Worm (Caenorhabditis elegans) whole organism, early embryonic: Measurements from ENCODE around the gene C16C8.14.

Source experiments
- B0310.2 ChIP-seq: sonication (generic microtip); optimal IDR thresholded peaks from 2 replicates; lab custom pipeline; 2016; ENCODE audit warnings: mild to moderate bottlenecking, missing genetic modification characterization, missing compliant biosample characterization
- F13C5.2 ChIP-seq: sonication (generic microtip); optimal IDR thresholded peaks from 2 replicates; lab custom pipeline; 2017; ENCODE audit warnings: mild to moderate bottlenecking, missing genetic modification characterization, inconsistent platforms, missing compliant biosample characterization
- aly-1 ChIP-seq: sonication (generic microtip); optimal IDR thresholded peaks from 2 replicates; lab custom pipeline; 2016; ENCODE audit warnings: missing genetic modification characterization, missing compliant biosample characterization
- ama-1 ChIP-seq: fragments of 150-350 bp; optimal IDR thresholded peaks from 2 replicates; lab custom pipeline; 2014
- ceh-13 ChIP-seq: fragments of 200-800 bp; sonication (Bioruptor generic); optimal IDR thresholded peaks from 2 replicates; lab custom pipeline; 2018; ENCODE audit warnings: mild to moderate bottlenecking, missing genetic modification characterization, missing compliant biosample characterization
- ceh-36 ChIP-seq: sonication (generic microtip); optimal IDR thresholded peaks from 2 replicates; lab custom pipeline; 2016; ENCODE audit warnings: missing genetic modification characterization, inconsistent platforms, missing compliant biosample characterization
- ets-7 ChIP-seq: sonication (generic microtip); optimal IDR thresholded peaks from 2 replicates; lab custom pipeline; 2016; ENCODE audit warnings: missing genotype, missing genetic modification characterization, missing compliant biosample characterization
- flt-1 ChIP-seq: fragments of 200-800 bp; sonication (Bioruptor generic); IDR thresholded peaks from 2 replicates; pipeline ENCODE4 v1.3.6; 2022; ENCODE audit warnings: missing genetic modification characterization, missing compliant biosample characterization
- hmbx-1 ChIP-seq: sonication (generic microtip); optimal IDR thresholded peaks from 2 replicates; lab custom pipeline; 2016; ENCODE audit warnings: mild to moderate bottlenecking, missing genetic modification characterization, missing compliant biosample characterization
- hmg-4 ChIP-seq: fragments of 200-800 bp; sonication (Bioruptor generic); optimal IDR thresholded peaks from 2 replicates; lab custom pipeline; 2018; ENCODE audit warnings: mild to moderate bottlenecking, missing genetic modification characterization, missing compliant biosample characterization
- hnd-1 ChIP-seq: sonication (generic microtip); optimal IDR thresholded peaks from 2 replicates; lab custom pipeline; 2016; ENCODE audit warnings: missing genetic modification characterization, missing compliant biosample characterization
- pes-1 ChIP-seq: fragments of 200-800 bp; sonication (Bioruptor generic); IDR thresholded peaks from 2 replicates; pipeline ENCODE4 v1.3.6; 2022; ENCODE audit warnings: missing genetic modification reagents, missing genetic modification characterization, missing compliant biosample characterization
- scrt-1 ChIP-seq: fragments of 200-800 bp; sonication (Bioruptor generic); IDR thresholded peaks from 2 replicates; pipeline ENCODE4 v1.3.6; 2022; ENCODE audit warnings: missing genetic modification characterization, missing compliant biosample characterization
- sea-1 ChIP-seq: fragments of 200-800 bp; sonication (Bioruptor generic); conservative IDR thresholded peaks from 2 replicates; pipeline ENCODE4 v1.3.6; 2022; ENCODE audit warnings: missing genetic modification characterization, missing compliant biosample characterization
- tbx-11 ChIP-seq: fragments of 200-800 bp; sonication (Bioruptor generic); IDR thresholded peaks from 2 replicates; pipeline ENCODE4 v1.3.6; 2022; ENCODE audit warnings: missing genetic modification characterization, missing compliant biosample characterization
- tbx-37 ChIP-seq: fragments of 200-800 bp; sonication (Bioruptor generic); conservative IDR thresholded peaks from 2 replicates; pipeline ENCODE4 v1.3.6; 2022; ENCODE audit warnings: missing genetic modification reagents, missing genetic modification characterization, missing compliant biosample characterization
- tra-4 ChIP-seq: sonication (generic microtip); optimal IDR thresholded peaks from 2 replicates; lab custom pipeline; 2017; ENCODE audit warnings: missing genetic modification characterization, missing compliant biosample characterization

The C16C8.14 gene

DNA sequence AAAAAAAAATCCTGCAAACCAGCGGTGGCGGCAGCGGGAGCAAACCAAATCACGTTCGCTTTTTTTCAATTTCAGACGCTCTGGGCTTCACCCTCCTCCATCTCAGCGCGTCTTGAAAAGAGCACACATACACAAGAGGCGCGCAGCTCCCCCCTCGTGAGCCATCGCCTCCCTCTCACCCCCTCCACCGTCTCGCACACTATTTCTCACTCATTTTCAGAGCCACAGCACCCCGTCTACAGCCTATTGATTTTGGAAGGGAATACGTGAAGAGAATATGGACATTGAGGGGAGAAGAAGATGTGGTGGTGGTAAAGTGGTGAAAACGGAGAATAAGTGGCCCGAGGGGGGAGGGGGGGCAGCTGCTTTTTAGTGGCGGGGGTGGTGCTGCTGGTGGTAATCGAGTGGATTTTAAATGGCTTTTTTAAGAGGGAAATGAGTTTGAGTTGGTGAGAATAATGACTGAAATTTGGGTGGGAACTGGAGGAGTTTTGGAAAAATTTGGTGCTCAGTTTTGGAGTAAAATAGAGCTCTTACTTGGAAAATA, 21.4 kb upstream of the C16C8.14 start:
- no peak for TF ChIP-seq ets-7 (tag; lab: Kevin White, UChicago)
- no peak for TF ChIP-seq flt-1 (GFP tag; lab: Robert Waterston, UW)
- TF ChIP-seq sea-1 (GFP tag; lab: Robert Waterston, UW), result no peak
- TF ChIP-seq hmg-4, result no peak
- no peak for TF ChIP-seq tbx-37
- TF ChIP-seq tbx-11 (GFP tag; lab: Robert Waterston, UW), result no peak
- TF ChIP-seq pes-1 (GFP tag; lab: Robert Waterston, UW), result no peak
- TF ChIP-seq F13C5.2 (tag; lab: Kevin White, UChicago), result no peak
- TF ChIP-seq hnd-1 (tag; lab: Kevin White, UChicago), result no peak
- TF ChIP-seq ceh-13 (GFP tag; lab: Kevin White, UChicago), result no peak
- TF ChIP-seq hmbx-1 (tag; lab: Kevin White, UChicago), result no peak
- TF ChIP-seq scrt-1 (GFP tag; lab: Robert Waterston, UW), result no peak
- TF ChIP-seq ceh-36 (tag; lab: Kevin White, UChicago), result no peak
- TF ChIP-seq tra-4 (tag; lab: Kevin White, UChicago), result no peak
- no peak for TF ChIP-seq ama-1 (lab: Kevin White, UChicago)
- TF ChIP-seq aly-1 (tag; lab: Kevin White, UChicago), result no peak
- no peak for TF ChIP-seq B0310.2 (tag; lab: Kevin White, UChicago)

DNA sequence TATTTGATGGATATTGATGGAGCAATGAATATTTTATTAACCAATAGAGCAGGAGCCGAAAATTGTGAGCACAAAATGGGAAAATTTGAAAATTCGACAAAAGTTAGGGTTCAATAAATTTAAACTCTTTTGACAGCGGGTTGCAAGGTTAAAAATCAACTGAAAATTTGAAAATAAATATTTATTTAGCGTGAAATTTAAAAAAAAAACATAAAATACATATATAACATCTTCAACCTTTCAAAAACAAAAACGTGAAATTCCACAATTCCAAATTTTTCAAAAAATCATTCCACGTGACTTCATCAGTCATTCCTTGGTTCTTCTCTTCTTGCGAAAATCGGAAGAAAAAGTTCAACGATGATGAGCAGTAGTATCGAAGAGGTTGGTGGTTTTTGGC, 20.2 kb upstream of the C16C8.14 start, which contains the start of gene C16C8.18:
C16C8.18 (plus strand) TSS at position 301 of the 400 bp plus-strand sequence.
- no peak for TF ChIP-seq hmg-4
- TF ChIP-seq tbx-11 (GFP tag; lab: Robert Waterston, UW), result no peak
- TF ChIP-seq tbx-37, result no peak
- no peak for TF ChIP-seq ceh-36 (tag; lab: Kevin White, UChicago)
- TF ChIP-seq ama-1 (lab: Kevin White, UChicago), result no peak
- TF ChIP-seq ets-7 (tag; lab: Kevin White, UChicago), result no peak
- no peak for TF ChIP-seq flt-1 (GFP tag; lab: Robert Waterston, UW)
- no peak for TF ChIP-seq hmbx-1 (tag; lab: Kevin White, UChicago)
- no peak for TF ChIP-seq sea-1 (GFP tag; lab: Robert Waterston, UW)
- TF ChIP-seq B0310.2 (tag; lab: Kevin White, UChicago), result no peak
- no peak for TF ChIP-seq tra-4 (tag; lab: Kevin White, UChicago)
- TF ChIP-seq ceh-13 (GFP tag; lab: Kevin White, UChicago), result no peak
- no peak for TF ChIP-seq aly-1 (tag; lab: Kevin White, UChicago)
- no peak for TF ChIP-seq F13C5.2 (tag; lab: Kevin White, UChicago)
- no peak for TF ChIP-seq pes-1 (GFP tag; lab: Robert Waterston, UW)
- TF ChIP-seq scrt-1 (GFP tag; lab: Robert Waterston, UW), result no peak
- TF ChIP-seq hnd-1 (tag; lab: Kevin White, UChicago), result no peak

DNA sequence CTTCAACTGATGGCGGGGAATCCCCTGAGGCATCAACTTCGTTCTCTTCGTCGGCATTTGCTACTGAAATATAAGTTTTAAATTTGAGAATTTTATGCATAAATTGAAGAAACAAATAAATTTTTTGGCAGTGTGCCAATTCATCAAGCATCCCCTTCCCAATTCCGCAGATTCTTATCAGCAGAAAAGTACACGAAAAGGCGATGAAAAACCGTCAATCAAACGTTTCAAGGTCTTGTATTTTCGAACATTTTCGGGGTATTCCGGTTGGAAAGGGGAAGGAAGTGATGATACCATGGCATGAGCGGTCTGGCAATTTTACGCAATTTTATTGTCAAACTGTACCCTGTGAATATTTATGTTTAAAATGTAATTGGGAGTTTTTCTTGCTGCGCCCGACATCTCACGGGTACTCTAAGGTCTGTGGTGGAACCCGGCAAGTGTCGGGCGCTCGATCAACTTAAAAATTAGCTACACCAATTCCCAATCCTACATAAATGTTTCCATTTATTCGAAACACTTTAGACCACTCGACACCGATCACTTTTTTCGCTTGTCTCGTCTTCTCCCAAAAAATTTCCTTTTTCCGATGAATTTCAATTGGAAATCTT, 14.6 kb upstream of the C16C8.14 start:
- TF ChIP-seq ets-7 (tag; lab: Kevin White, UChicago) (no peak), hnd-1 (tag; lab: Kevin White, UChicago) (no peak), tbx-37 (no peak), hmg-4 (no peak), ceh-36 (tag; lab: Kevin White, UChicago) (no peak), scrt-1 (GFP tag; lab: Robert Waterston, UW) (no peak), F13C5.2 (tag; lab: Kevin White, UChicago) (no peak), hmbx-1 (tag; lab: Kevin White, UChicago) (no peak), flt-1 (GFP tag; lab: Robert Waterston, UW) (no peak), sea-1 (GFP tag; lab: Robert Waterston, UW) (no peak)

DNA sequence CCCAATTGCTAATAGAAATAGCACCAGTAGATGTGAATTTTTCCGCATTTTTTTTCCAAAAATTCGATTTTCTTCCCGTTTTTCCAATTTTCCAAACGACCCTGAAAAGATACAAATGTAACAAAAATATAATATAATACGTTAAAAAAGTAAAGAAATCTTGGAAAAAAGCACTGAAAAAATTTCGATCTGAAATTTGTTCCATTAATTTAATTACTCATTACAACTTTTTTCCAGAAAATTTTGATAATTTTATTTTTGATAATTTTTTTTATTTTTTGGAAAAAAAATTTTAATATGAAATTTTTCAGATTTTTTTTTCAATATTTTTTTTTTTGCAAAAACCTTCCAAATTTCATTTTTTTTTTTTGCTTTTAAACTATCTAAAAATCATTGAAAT, 13.2 kb upstream of the C16C8.14 start, which contains the start of gene skpo-2:
skpo-2 (minus strand) TSS at position 101 of the 400 bp plus-strand sequence.
- TF ChIP-seq tbx-11 (GFP tag; lab: Robert Waterston, UW), result no peak

DNA sequence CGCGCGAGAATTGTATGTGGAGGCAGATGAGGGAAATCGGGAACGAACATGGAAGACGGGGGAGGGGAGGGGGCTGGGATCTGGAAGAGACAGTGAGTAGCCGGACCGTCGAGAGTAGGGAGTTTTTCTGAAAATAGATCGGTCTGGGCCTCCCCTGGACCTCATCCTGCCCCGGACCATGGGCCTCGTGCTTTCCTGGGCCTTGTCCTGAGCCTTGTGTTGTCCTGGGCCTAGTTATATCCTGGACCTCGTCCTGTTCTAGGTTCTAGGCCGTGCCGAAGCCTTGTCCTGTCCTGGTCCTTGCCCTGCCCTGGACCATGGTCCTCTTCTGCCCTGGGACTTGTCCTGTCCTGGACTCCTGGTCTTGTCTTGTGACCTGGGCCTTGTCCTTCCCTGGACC, 12.2 kb upstream of the C16C8.14 start:
- no peak for TF ChIP-seq scrt-1 (GFP tag; lab: Robert Waterston, UW)
- no peak for TF ChIP-seq tbx-37
- 0 out of 2 replicates have a peak, but pooled peaks have one; percentile 21 for TF ChIP-seq tbx-11 (GFP tag; lab: Robert Waterston, UW)

DNA sequence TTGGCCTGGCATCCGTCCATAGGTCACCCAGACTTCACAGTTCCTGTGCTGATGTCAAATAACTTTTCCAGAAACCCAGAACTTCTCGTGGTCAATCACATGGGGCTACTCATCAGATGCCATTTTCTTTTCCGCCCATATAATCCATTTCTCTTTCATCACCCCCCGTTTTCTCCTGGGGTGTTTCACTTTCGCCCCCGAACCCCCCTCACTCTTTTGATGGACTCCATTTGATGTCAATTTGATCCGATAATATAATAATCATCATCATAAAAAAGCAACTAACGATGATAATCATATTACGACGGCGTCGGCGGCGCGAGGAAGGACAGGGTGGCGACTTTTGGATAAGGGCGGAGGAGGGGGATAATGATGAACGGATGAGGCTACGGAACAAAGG, 11.3 kb upstream of the C16C8.14 start:
- no peak for TF ChIP-seq hmg-4
- no peak for TF ChIP-seq ets-7 (tag; lab: Kevin White, UChicago)
- no peak for TF ChIP-seq scrt-1 (GFP tag; lab: Robert Waterston, UW)
- no peak for TF ChIP-seq aly-1 (tag; lab: Kevin White, UChicago)
- TF ChIP-seq tbx-11 (GFP tag; lab: Robert Waterston, UW), result no peak
- no peak for TF ChIP-seq ceh-13 (GFP tag; lab: Kevin White, UChicago)
- TF ChIP-seq pes-1 (GFP tag; lab: Robert Waterston, UW), result no peak
- no peak for TF ChIP-seq hnd-1 (tag; lab: Kevin White, UChicago)
- TF ChIP-seq hmbx-1 (tag; lab: Kevin White, UChicago), result no peak
- TF ChIP-seq ama-1 (lab: Kevin White, UChicago), result no peak
- TF ChIP-seq sea-1 (GFP tag; lab: Robert Waterston, UW), result no peak
- TF ChIP-seq ceh-36 (tag; lab: Kevin White, UChicago), result no peak
- no peak for TF ChIP-seq tra-4 (tag; lab: Kevin White, UChicago)
- TF ChIP-seq B0310.2 (tag; lab: Kevin White, UChicago), result no peak
- no peak for TF ChIP-seq F13C5.2 (tag; lab: Kevin White, UChicago)
- no peak for TF ChIP-seq tbx-37
- TF ChIP-seq flt-1 (GFP tag; lab: Robert Waterston, UW), result no peak

DNA sequence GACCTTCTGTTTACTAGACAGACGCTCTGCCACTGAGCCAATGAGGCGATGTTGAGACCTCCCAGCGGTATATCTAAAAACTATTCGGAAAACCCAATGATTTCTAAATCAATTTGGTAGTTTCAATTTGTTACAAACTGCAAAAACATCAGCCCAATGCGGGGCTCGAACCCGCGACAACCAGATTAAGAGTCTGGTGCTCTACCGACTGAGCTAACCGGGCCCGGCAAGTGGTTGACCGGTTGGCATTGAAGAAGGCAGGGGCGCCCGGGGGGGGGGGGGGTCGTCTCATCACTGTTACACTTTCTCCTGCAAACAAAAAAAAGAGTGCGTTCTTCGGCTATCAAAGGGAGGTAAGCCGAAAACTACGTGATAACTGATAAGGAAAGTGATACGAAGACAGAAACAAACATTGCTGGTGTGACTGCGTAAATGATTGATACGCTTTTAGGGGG, 10.3 kb upstream of the C16C8.14 start:
- TF ChIP-seq flt-1 (GFP tag; lab: Robert Waterston, UW) (peak; percentile 73), sea-1 (GFP tag; lab: Robert Waterston, UW) (peak; percentile 52; the same call in 1 of the 2 replicates), ceh-13 (GFP tag; lab: Kevin White, UChicago) (peak; percentile 35), aly-1 (tag; lab: Kevin White, UChicago) (peak; percentile 67), F13C5.2 (tag; lab: Kevin White, UChicago) (peak; percentile 13), ama-1 (lab: Kevin White, UChicago) (no peak), hmg-4 (peak; percentile 71), tra-4 (tag; lab: Kevin White, UChicago) (no peak), scrt-1 (GFP tag; lab: Robert Waterston, UW) (peak; percentile 74), ceh-36 (tag; lab: Kevin White, UChicago) (peak; percentile 76), ets-7 (tag; lab: Kevin White, UChicago) (peak; percentile 39), B0310.2 (tag; lab: Kevin White, UChicago) (peak; percentile 70), pes-1 (GFP tag; lab: Robert Waterston, UW) (peak; percentile 84), tbx-11 (GFP tag; lab: Robert Waterston, UW) (peak; percentile 67), hnd-1 (tag; lab: Kevin White, UChicago) (peak; percentile 62), hmbx-1 (tag; lab: Kevin White, UChicago) (no peak), tbx-37 (peak; percentile 48)
